Fruit fly (Drosophila melanogaster) whole organism, pupa: ENCODE data around the gene CG13024.

Experiments used
- CG10348 ChIP-seq: fragments of 200-800 bp; sonication (Bioruptor generic); IDR thresholded peaks from 2 replicates; pipeline ENCODE4 v1.3.6; 2022; ENCODE audit warnings: missing biosample characterization, missing genetic modification characterization
- CG15710 ChIP-seq: fragments of 200-800 bp; sonication (Bioruptor generic); optimal IDR thresholded peaks from 2 replicates; lab custom pipeline; 2018; ENCODE audit warnings: missing biosample characterization, mild to moderate bottlenecking, missing genetic modification characterization, moderate library complexity
- Ets98B ChIP-seq: fragments of 200-800 bp; sonication (Bioruptor generic); IDR thresholded peaks from 2 replicates; pipeline ENCODE4 v1.3.6; 2022; ENCODE audit warnings: missing biosample characterization, missing genetic modification characterization
- Snoo ChIP-seq: fragments of 200-800 bp; sonication (Bioruptor generic); optimal IDR thresholded peaks from 3 replicates; lab custom pipeline; 2017; ENCODE audit warnings: missing biosample characterization, mild to moderate bottlenecking, missing genetic modification characterization, inconsistent platforms

- TF ChIP-seq CG15710 (tag; lab: Kevin White, UChicago) (no peak), Ets98B (GFP tag; lab: Robert Waterston, UW) (no peak), CG10348 (GFP tag; lab: Robert Waterston, UW) (no peak), Snoo (tag; lab: Kevin White, UChicago) (no peak)
These were observed 17.0 kb downstream of the CG13024 start for dm6 chr3L:16811908-16812307.
